Fruit fly (Drosophila melanogaster) whole organism, embryonic: ENCODE data around the gene CG2059.

Experiments used
- Atf3 ChIP-seq: fragments of 200-800 bp; sonication (Bioruptor generic); optimal IDR thresholded peaks from 3 replicates; lab custom pipeline; 2016; ENCODE audit warnings: missing biosample characterization, missing genetic modification characterization
- CG10267 ChIP-seq: fragments of 200-800 bp; sonication (Bioruptor generic); optimal IDR thresholded peaks from 2 replicates; lab custom pipeline; 2018; ENCODE audit warnings: missing biosample characterization, mild to moderate bottlenecking, missing genetic modification characterization, moderate library complexity
- CG10321 ChIP-seq: fragments of 200-800 bp; sonication (Bioruptor generic); IDR thresholded peaks from 2 replicates; pipeline ENCODE4 v1.3.6; 2022; ENCODE audit warnings: missing biosample characterization, missing genetic modification characterization
- CG10462 ChIP-seq: fragments of 200-800 bp; sonication (Bioruptor generic); optimal IDR thresholded peaks from 2 replicates; lab custom pipeline; 2016; ENCODE audit warnings: missing biosample characterization, missing genetic modification characterization
- CG11398 ChIP-seq: fragments of 200-800 bp; sonication (Bioruptor generic); optimal IDR thresholded peaks from 2 replicates; lab custom pipeline; 2016; ENCODE audit warnings: missing biosample characterization, missing genetic modification characterization
- CG11456 ChIP-seq: fragments of 200-800 bp; sonication (Bioruptor generic); IDR thresholded peaks from 3 replicates; pipeline ENCODE4 v1.3.6; 2022; ENCODE audit warnings: missing biosample characterization, missing genetic modification characterization
- CG11695 ChIP-seq: fragments of 200-800 bp; sonication (Bioruptor generic); IDR thresholded peaks from 3 replicates; pipeline ENCODE4 v1.3.6; 2022; ENCODE audit warnings: missing biosample characterization, missing genetic modification characterization
- CG14441 ChIP-seq: fragments of 200-800 bp; sonication (Bioruptor generic); IDR thresholded peaks from 2 replicates; pipeline ENCODE4 v1.3.6; 2022; ENCODE audit warnings: missing biosample characterization, missing genetic modification characterization
- CG14965 ChIP-seq: fragments of 200-800 bp; sonication (Bioruptor generic); optimal IDR thresholded peaks from 2 replicates; lab custom pipeline; 2016; ENCODE audit warnings: missing biosample characterization, missing genetic modification characterization, borderline replicate concordance
- CG17186 ChIP-seq: fragments of 200-800 bp; sonication (Bioruptor generic); optimal IDR thresholded peaks from 3 replicates; lab custom pipeline; 2017; ENCODE audit warnings: missing biosample characterization, missing genetic modification reagents, missing genetic modification characterization
- CG2199 ChIP-seq: fragments of 200-800 bp; sonication (Bioruptor generic); IDR thresholded peaks from 3 replicates; pipeline ENCODE4 v1.3.6; 2022; ENCODE audit warnings: missing biosample characterization, missing genetic modification characterization
- CG2875 ChIP-seq: fragments of 200-800 bp; sonication (Bioruptor generic); optimal IDR thresholded peaks from 2 replicates; lab custom pipeline; 2017; ENCODE audit warnings: missing biosample characterization, mild to moderate bottlenecking, missing genetic modification characterization, missing genetic modification reagents
- CG42726 ChIP-seq: fragments of 200-800 bp; sonication (Bioruptor generic); IDR thresholded peaks from 2 replicates; pipeline ENCODE4 v1.3.6; 2022; ENCODE audit warnings: missing biosample characterization, missing genetic modification characterization; ENCODE audit not compliant: partially characterized antibody
- CG8765 ChIP-seq: fragments of 200-800 bp; sonication (Bioruptor generic); IDR thresholded peaks from 2 replicates; pipeline ENCODE4 v1.3.6; 2022; ENCODE audit warnings: missing biosample characterization, missing genetic modification characterization
- Camta ChIP-seq: fragments of 200-800 bp; sonication (Bioruptor generic); optimal IDR thresholded peaks from 2 replicates; lab custom pipeline; 2016; ENCODE audit warnings: missing biosample characterization, missing genetic modification characterization
- CoRest ChIP-seq: fragments of 200-800 bp; sonication (Bioruptor generic); optimal IDR thresholded peaks from 3 replicates; lab custom pipeline; 2018; ENCODE audit warnings: missing biosample characterization, mild to moderate bottlenecking, missing genetic modification characterization, moderate library complexity
- D19B ChIP-seq: fragments of 200-800 bp; sonication (Bioruptor generic); optimal IDR thresholded peaks from 2 replicates; lab custom pipeline; 2017; ENCODE audit warnings: missing biosample characterization, mild to moderate bottlenecking, missing genetic modification characterization
- HLH4C ChIP-seq: fragments of 200-800 bp; sonication (Bioruptor generic); IDR thresholded peaks from 3 replicates; pipeline ENCODE4 v1.3.6; 2022; ENCODE audit warnings: missing biosample characterization, missing genetic modification characterization; ENCODE audit not compliant: partially characterized antibody
- Hmx ChIP-seq: fragments of 200-800 bp; sonication (Bioruptor generic); optimal IDR thresholded peaks from 2 replicates; lab custom pipeline; 2016; ENCODE audit warnings: missing biosample characterization, missing genetic modification characterization
- Lhr ChIP-seq: fragments of 200-800 bp; sonication (Bioruptor generic); optimal IDR thresholded peaks from 3 replicates; lab custom pipeline; 2017; ENCODE audit warnings: mild to moderate bottlenecking, missing biosample characterization, missing genetic modification reagents, missing genetic modification characterization
- Lim3 ChIP-seq: fragments of 200-800 bp; sonication (Bioruptor generic); IDR thresholded peaks from 2 replicates; pipeline ENCODE4 v1.3.6; 2022; ENCODE audit warnings: missing biosample characterization, missing genetic modification characterization
- MTF-1 ChIP-seq: fragments of 200-800 bp; sonication (Bioruptor generic); optimal IDR thresholded peaks from 2 replicates; lab custom pipeline; 2018; ENCODE audit warnings: missing biosample characterization, mild to moderate bottlenecking, missing genetic modification characterization, borderline replicate concordance
- NC2α ChIP-seq: fragments of 200-800 bp; sonication (Bioruptor generic); optimal IDR thresholded peaks from 2 replicates; lab custom pipeline; 2016; ENCODE audit warnings: missing biosample characterization, missing genetic modification characterization
- TFAM ChIP-seq: fragments of 200-800 bp; sonication (Bioruptor generic); optimal IDR thresholded peaks from 2 replicates; lab custom pipeline; 2017; ENCODE audit warnings: missing biosample characterization, missing genetic modification characterization, inconsistent platforms
- abd-A ChIP-seq: fragments of 200-800 bp; sonication (Bioruptor generic); optimal IDR thresholded peaks from 3 replicates; lab custom pipeline; 2019; ENCODE audit warnings: missing biosample characterization, mild to moderate bottlenecking, missing genetic modification characterization, moderate library complexity
- ac ChIP-seq: fragments of 200-800 bp; sonication (Bioruptor generic); optimal IDR thresholded peaks from 3 replicates; lab custom pipeline; 2017; ENCODE audit warnings: missing biosample characterization, mild to moderate bottlenecking, missing genetic modification characterization
- amos ChIP-seq: fragments of 200-800 bp; sonication (Bioruptor generic); IDR thresholded peaks from 2 replicates; pipeline ENCODE4 v1.3.6; 2022; ENCODE audit warnings: missing biosample characterization, missing genetic modification characterization; ENCODE audit not compliant: partially characterized antibody
- aop ChIP-seq: fragments of 200-800 bp; sonication (Bioruptor generic); IDR thresholded peaks from 2 replicates; pipeline ENCODE4 v1.3.6; 2022; ENCODE audit warnings: missing biosample characterization, missing genetic modification characterization
- ato ChIP-seq: fragments of 200-800 bp; sonication (Bioruptor generic); IDR thresholded peaks from 2 replicates; pipeline ENCODE4 v1.3.6; 2022; ENCODE audit warnings: missing biosample characterization, missing genetic modification characterization; ENCODE audit not compliant: partially characterized antibody
- az2 ChIP-seq: fragments of 200-800 bp; sonication (Bioruptor generic); optimal IDR thresholded peaks from 3 replicates; lab custom pipeline; 2016; ENCODE audit warnings: missing biosample characterization, missing genetic modification characterization
- bigmax ChIP-seq: fragments of 200-800 bp; sonication (Bioruptor generic); optimal IDR thresholded peaks from 2 replicates; lab custom pipeline; 2018; ENCODE audit warnings: missing biosample characterization, mild to moderate bottlenecking, missing genetic modification characterization
- chinmo ChIP-seq: fragments of 200-800 bp; sonication (Bioruptor generic); IDR thresholded peaks from 4 replicates; pipeline ENCODE4 v1.3.6; 2022; ENCODE audit warnings: missing biosample characterization, missing genetic modification characterization; ENCODE audit not compliant: partially characterized antibody
- corto ChIP-seq: fragments of 200-800 bp; sonication (Bioruptor generic); optimal IDR thresholded peaks from 2 replicates; lab custom pipeline; 2016; ENCODE audit warnings: missing biosample characterization, mild to moderate bottlenecking, missing genetic modification characterization, moderate library complexity
- da ChIP-seq: fragments of 200-800 bp; sonication (Bioruptor generic); optimal IDR thresholded peaks from 2 replicates; lab custom pipeline; 2016; ENCODE audit warnings: missing biosample characterization, missing genetic modification characterization
- dm ChIP-seq: fragments of 200-800 bp; sonication (Bioruptor generic); optimal IDR thresholded peaks from 3 replicates; lab custom pipeline; 2016; ENCODE audit warnings: missing biosample characterization, missing genetic modification characterization
- exex ChIP-seq: fragments of 200-800 bp; sonication (Bioruptor generic); optimal IDR thresholded peaks from 4 replicates; lab custom pipeline; 2018; ENCODE audit warnings: missing biosample characterization, mild to moderate bottlenecking, missing genetic modification characterization, moderate library complexity
- gem ChIP-seq: fragments of 200-800 bp; sonication (Bioruptor generic); optimal IDR thresholded peaks from 2 replicates; lab custom pipeline; 2019; ENCODE audit warnings: missing biosample characterization, mild to moderate bottlenecking, missing genetic modification characterization, moderate library complexity
- kay ChIP-seq: fragments of 200-800 bp; sonication (Bioruptor generic); optimal IDR thresholded peaks from 2 replicates; lab custom pipeline; 2016; ENCODE audit warnings: missing biosample characterization, missing genetic modification characterization
- mirr ChIP-seq: fragments of 200-800 bp; sonication (Bioruptor generic); optimal IDR thresholded peaks from 3 replicates; lab custom pipeline; 2018; ENCODE audit warnings: missing biosample characterization, mild to moderate bottlenecking, missing genetic modification characterization
- onecut ChIP-seq: fragments of 200-800 bp; sonication (Bioruptor generic); IDR thresholded peaks from 2 replicates; pipeline ENCODE4 v1.3.6; 2022; ENCODE audit warnings: missing biosample characterization, missing genetic modification characterization
- pfk ChIP-seq: fragments of 200-800 bp; sonication (Bioruptor generic); optimal IDR thresholded peaks from 2 replicates; lab custom pipeline; 2018; ENCODE audit warnings: missing biosample characterization, mild to moderate bottlenecking, missing genetic modification characterization, moderate library complexity
- psq ChIP-seq: fragments of 200-800 bp; sonication (Bioruptor generic); optimal IDR thresholded peaks from 2 replicates; lab custom pipeline; 2017; ENCODE audit warnings: missing biosample characterization, missing genetic modification characterization
- rib ChIP-seq: fragments of 200-800 bp; sonication (Bioruptor generic); IDR thresholded peaks from 2 replicates; pipeline ENCODE4 v1.3.6; 2022; ENCODE audit warnings: missing biosample characterization, missing genetic modification characterization
- slbo ChIP-seq: fragments of 200-800 bp; sonication (Bioruptor generic); IDR thresholded peaks from 2 replicates; pipeline ENCODE4 v1.3.6; 2022; ENCODE audit warnings: missing biosample characterization, missing genetic modification characterization
- tin ChIP-seq: fragments of 200-800 bp; sonication (Bioruptor generic); optimal IDR thresholded peaks from 3 replicates; lab custom pipeline; 2016; ENCODE audit warnings: missing biosample characterization, missing genetic modification characterization
- tup ChIP-seq: fragments of 200-800 bp; sonication (Bioruptor generic); optimal IDR thresholded peaks from 2 replicates; lab custom pipeline; 2016; ENCODE audit warnings: missing biosample characterization, mild to moderate bottlenecking, missing genetic modification characterization, moderate library complexity
- vvl ChIP-seq: fragments of 200-800 bp; sonication (Bioruptor generic); IDR thresholded peaks from 2 replicates; pipeline ENCODE4 v1.3.6; 2022; ENCODE audit warnings: missing biosample characterization, missing genetic modification characterization

The CG2059 gene

DNA sequence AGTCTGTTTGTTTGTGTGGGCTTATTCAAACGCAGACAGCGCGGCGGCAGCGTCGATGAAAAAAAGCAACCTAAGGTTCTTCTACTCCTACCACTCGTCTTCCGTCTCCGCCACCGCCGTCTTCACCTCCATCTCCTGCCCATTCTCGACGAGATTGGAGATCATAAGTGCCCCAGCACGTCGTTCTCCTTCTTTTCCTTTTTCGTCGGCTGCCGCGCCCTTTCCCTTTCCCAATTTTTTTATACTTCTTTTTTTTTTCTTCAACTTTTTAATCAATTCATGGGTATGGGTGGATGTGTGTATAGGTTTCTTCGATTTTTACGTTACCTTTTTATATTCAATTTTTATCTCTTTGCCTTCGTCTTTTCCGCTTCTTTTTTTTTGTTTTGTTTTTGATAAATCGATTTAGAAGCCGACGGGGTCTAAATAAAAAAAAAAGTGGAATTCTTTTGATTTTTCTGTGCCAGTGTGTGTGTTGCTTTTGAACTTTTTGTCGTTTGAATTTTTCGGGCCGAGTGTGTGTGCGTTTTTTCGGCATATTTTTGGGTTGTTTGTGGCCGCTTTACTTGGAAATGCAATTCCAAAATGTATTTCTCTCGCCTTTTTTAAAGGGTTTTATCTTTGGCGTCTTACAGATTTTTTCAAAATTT is 18.8 kb downstream of the CG2059 start (continued):
- TF ChIP-seq aop (GFP tag; lab: Robert Waterston, UW) (no peak), D19B (no peak), rib (GFP tag; lab: Robert Waterston, UW) (no peak), CG11398 (no peak)

DNA sequence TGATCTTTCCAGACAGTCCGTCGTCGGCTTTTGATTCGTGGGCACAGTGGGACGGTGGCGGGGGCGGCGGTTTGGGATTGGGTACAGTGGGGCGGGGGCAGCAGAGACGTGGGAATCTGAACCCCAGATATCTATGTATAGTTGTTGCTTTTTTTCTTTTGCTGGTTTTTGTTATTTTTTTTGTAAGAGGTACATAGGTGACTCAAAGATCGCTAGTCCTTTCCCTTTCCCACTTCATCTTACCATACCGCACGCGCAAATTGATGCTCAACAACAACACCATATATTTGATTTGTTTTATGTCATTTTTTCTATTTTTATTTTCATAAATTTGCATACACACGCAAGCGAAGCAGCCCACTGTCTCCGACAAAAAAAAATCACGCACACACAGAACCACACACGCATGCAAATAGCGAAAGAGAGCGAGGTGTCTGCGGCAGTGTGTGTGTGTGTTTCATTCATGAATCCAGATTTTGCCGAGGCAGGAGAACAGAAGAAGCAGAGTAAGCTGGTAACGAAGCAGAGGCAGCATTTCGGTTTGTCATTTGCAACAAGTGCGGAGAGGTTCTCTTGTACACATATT is 19.7 kb downstream of the CG2059 start:
- TF ChIP-seq vvl (peak; percentile 79), pfk (GFP tag; lab: Kevin White, UChicago) (no peak), CG11695 (GFP tag; lab: Robert Waterston, UW) (0 out of 3 replicates have a peak, but pooled peaks have one; percentile 17), CG2875 (GFP tag; lab: Kevin White, UChicago) (peak; percentile 53), chinmo (GFP tag; lab: Robert Waterston, UW) (no peak), slbo (GFP tag; lab: Robert Waterston, UW) (peak; percentile 52), psq (GFP tag; lab: Kevin White, UChicago) (no peak), Atf3 (GFP tag; lab: Kevin White, UChicago) (no peak), Hmx (GFP tag; lab: Kevin White, UChicago) (no peak), az2 (peak; percentile 52), TFAM (GFP tag; lab: Kevin White, UChicago) (no peak), NC2α (GFP tag; lab: Kevin White, UChicago) (no peak), bigmax (GFP tag; lab: Kevin White, UChicago) (no peak), corto (GFP tag; lab: Kevin White, UChicago) (no peak), MTF-1 (GFP tag; lab: Kevin White, UChicago) (peak; percentile 23), CG14965 (GFP tag; lab: Kevin White, UChicago) (no peak), CG17186 (GFP tag; lab: Kevin White, UChicago) (no peak), CG2199 (GFP tag; lab: Robert Waterston, UW) (no peak), CG11456 (peak; percentile 60; the same call in 1 of the 3 replicates), gem (peak; percentile 65), exex (tag; lab: Kevin White, UChicago) (no peak), Lhr (GFP tag; lab: Kevin White, UChicago) (no peak), Camta (GFP tag; lab: Kevin White, UChicago) (peak; percentile 22), HLH4C (GFP tag; lab: Robert Waterston, UW) (no peak), CG42726 (GFP tag; lab: Robert Waterston, UW) (no peak), da (GFP tag; lab: Kevin White, UChicago) (no peak), CoRest (peak; percentile 74), onecut (peak; percentile 32; the same call in 1 of the 2 replicates), kay (GFP tag; lab: Kevin White, UChicago) (peak; percentile 20), CG10321 (GFP tag; lab: Robert Waterston, UW) (no peak), tup (no peak), Lim3 (GFP tag; lab: Robert Waterston, UW) (0 out of 2 replicates have a peak, but pooled peaks have one; percentile 7), CG10462 (GFP tag; lab: Kevin White, UChicago) (no peak), ac (GFP tag; lab: Kevin White, UChicago) (peak; percentile 51), CG10267 (peak; percentile 25), abd-A (tag; lab: Kevin White, UChicago) (peak; percentile 16), dm (GFP tag; lab: Kevin White, UChicago) (peak; percentile 20), ato (GFP tag; lab: Robert Waterston, UW) (no peak), tin (peak; percentile 52), mirr (GFP tag; lab: Kevin White, UChicago) (no peak), CG14441 (GFP tag; lab: Robert Waterston, UW) (peak; percentile 41; the same call in 1 of the 2 replicates), amos (GFP tag; lab: Robert Waterston, UW) (no peak), CG8765 (GFP tag; lab: Robert Waterston, UW) (no peak)
